Fruit fly (Drosophila melanogaster) whole organism: ENCODE results near the gene CG4020.

ENCODE experiments used
- CG8478 ChIP-seq: fragments of >200 bp; optimal IDR thresholded peaks from 2 replicates; lab custom pipeline; 2018; ENCODE audit warnings: inconsistent platforms
- Dll ChIP-seq: fragments of >200 bp; optimal IDR thresholded peaks from 2 replicates; lab custom pipeline; 2017
- EcR ChIP-seq, 2 experiments: fragments of >200 bp; optimal IDR thresholded peaks; 2 replicates each; lab custom pipeline; 2017; ENCODE audit warnings: missing biosample characterization in 2 of 2, missing genetic modification characterization in 2 of 2, missing genetic modification reagents in 2 of 2
- pan ChIP-seq: fragments of >200 bp; optimal IDR thresholded peaks from 2 replicates; lab custom pipeline; 2017
- psq ChIP-seq: fragments of >200 bp; optimal IDR thresholded peaks from 2 replicates; lab custom pipeline; 2017
- usp ChIP-seq: fragments of >200 bp; optimal IDR thresholded peaks from 2 replicates; lab custom pipeline; 2017; ENCODE audit warnings: missing biosample characterization, missing genetic modification characterization, mixed read lengths

Gene CG4020

DNA sequence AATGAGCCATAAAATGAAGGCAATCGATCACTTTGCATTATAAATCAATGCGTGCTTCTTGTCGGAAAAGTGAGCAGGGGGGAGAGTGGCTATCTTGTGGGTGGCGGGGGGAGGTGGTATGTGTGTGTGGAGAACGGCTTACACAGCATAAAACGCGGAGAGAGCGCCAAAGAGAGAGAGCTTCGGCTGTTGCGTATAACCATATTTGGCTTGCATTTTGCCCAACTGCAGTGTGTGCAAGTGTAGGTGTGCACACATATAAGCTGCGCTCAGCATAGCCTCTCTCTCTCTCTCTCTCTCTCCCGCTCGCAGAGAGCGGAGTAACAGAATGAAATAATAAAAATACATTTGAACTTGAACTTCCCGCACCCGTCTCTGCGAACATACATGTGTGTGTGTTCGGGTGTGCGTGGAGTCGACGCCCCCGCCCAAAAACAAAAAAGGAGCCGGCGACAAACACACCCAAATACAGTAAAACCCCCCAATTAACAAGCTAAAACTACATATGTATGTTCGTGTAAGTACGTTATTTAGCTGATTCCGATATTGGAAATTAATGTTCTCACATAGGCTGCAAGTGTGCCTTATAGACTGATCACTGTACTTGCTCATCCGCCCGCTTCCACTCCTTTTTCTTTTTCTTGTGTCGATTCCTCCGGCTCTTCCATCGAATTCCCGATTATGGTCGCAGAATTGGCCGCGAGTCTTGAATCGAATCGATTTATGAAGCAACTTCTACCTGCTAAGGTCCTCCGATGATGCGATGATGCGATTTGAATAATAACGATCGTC lies 18.6 kb upstream of the CG4020 start:
- TF ChIP-seq CG8478 (lab: Kevin White, UChicago), result no peak
- peak; percentile 51 to 83 for TF ChIP-seq EcR (GFP tag; optimal IDR thresholded peaks at IDR 0.05; lab: Kevin White, UChicago)

DNA sequence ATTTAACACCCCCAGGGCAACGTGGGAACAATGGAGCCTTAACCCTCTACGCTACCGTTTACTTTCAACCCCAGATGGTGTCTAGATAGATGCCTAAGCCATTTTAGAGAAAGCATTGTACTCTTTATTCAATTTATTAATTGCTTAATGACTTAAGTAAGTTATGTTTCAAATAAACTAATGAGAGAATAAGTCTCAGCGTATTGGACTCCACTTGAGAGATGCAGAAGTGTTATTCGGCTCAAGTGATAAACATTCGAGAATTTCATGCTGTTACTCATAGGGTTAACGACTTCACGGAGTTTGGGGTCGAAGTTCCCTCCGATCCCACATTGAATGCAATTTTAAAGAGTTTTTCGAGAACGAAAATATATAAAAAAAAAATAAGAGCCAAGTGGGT lies 17.3 kb upstream of the CG4020 start:
- TF ChIP-seq CG8478 (lab: Kevin White, UChicago), result no peak
- no peak for TF ChIP-seq pan (lab: Kevin White, UChicago)
- TF ChIP-seq psq (lab: Kevin White, UChicago), result no peak
- no peak for TF ChIP-seq usp (GFP tag; lab: Kevin White, UChicago)
- no peak for TF ChIP-seq EcR (GFP tag; optimal IDR thresholded peaks at IDR 0.05; lab: Kevin White, UChicago)
- no peak for TF ChIP-seq Dll (lab: Kevin White, UChicago)

DNA sequence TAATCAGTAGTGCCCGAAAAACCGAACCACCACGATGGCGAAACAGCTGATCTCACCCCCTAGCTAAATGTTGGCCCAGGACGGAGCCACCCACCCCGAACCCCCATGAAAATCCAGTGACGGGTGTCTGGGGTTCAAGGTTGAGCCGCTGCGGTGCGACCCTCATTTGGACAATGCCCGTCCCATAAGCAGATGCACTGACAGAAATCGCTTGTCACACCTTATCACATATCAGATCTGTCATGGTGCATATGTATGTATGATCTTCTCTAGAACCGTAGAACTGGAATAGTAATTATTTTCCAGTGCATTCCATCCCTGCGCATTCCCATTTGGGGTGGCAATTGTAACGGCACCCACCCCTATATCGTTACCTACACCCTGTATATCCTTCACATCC lies 16.6 kb upstream of the CG4020 start:
- TF ChIP-seq EcR (GFP tag; optimal IDR thresholded peaks at IDR 0.05; lab: Kevin White, UChicago) (no peak), usp (GFP tag; lab: Kevin White, UChicago) (no peak), psq (lab: Kevin White, UChicago) (no peak), pan (lab: Kevin White, UChicago) (no peak), Dll (lab: Kevin White, UChicago) (no peak), CG8478 (lab: Kevin White, UChicago) (no peak)

DNA sequence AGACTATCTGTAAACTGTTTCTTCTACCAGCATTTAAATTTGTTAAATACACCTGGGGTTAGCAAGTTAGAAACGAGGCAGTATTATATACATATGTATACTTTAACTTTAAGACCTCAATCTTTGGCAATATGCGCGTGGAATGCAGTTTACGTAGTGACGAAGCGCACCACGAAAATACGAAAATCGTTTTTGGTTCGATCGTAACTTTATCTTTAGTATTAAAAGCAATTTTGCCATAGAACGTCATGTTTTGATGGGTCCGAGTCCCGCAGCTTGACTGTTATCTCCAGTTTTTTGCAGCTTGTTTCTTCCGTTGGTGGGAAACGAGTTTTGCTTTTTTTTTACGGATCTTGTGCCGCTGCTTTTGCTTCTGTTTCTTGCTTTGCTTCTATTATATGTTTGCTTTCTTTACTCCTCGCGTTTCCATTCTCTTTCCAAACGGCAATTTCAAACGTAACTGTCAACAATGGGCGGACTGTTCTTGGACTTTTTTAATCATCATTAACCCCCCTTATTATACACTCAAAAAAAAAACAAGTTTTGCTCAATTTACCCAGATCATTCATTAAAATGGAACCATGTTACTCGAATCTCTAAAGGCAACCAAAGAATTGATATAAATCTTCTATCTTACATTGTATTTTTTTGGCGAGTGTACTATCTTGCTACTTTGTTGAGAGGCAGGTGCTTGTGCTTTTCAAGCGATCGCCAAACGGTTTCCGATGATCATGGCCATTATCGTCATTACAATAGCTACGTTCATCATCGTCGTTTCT lies 13.7 kb upstream of the CG4020 start:
- TF ChIP-seq EcR (GFP tag; optimal IDR thresholded peaks at IDR 0.05; lab: Kevin White, UChicago) (no peak), Dll (lab: Kevin White, UChicago) (no peak), CG8478 (lab: Kevin White, UChicago) (no peak)

DNA sequence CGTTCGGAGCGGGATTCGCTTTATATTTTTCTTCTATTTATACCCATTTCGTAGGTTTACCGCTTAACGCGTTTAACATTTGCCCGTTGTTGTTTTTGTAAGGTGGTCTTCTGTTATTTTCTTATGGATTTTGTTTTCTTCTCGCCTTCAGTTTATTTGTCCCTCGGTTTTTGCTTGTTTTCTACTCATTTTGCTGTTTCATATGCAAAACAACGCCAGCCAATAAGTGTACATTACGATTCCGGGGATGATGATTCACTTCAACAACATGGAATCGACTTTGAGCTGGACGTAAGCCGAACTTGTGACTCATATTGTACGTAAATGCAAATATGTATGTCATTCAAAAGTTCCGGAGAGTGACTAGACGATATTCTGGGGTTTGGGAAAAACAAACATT lies 13.0 kb upstream of the CG4020 start:
- TF ChIP-seq CG8478 (lab: Kevin White, UChicago) (no peak), EcR (GFP tag; optimal IDR thresholded peaks at IDR 0.05; lab: Kevin White, UChicago) (no peak), Dll (lab: Kevin White, UChicago) (no peak), pan (lab: Kevin White, UChicago) (no peak), psq (lab: Kevin White, UChicago) (no peak), usp (GFP tag; lab: Kevin White, UChicago) (no peak)

dm6 chrX:5893165-5893564 lies 12.4 kb upstream of the CG4020 start:
- TF ChIP-seq EcR (GFP tag; optimal IDR thresholded peaks at IDR 0.05; lab: Kevin White, UChicago) (no peak), usp (GFP tag; lab: Kevin White, UChicago) (no peak), psq (lab: Kevin White, UChicago) (no peak), pan (lab: Kevin White, UChicago) (no peak), Dll (lab: Kevin White, UChicago) (no peak), CG8478 (lab: Kevin White, UChicago) (no peak)

DNA sequence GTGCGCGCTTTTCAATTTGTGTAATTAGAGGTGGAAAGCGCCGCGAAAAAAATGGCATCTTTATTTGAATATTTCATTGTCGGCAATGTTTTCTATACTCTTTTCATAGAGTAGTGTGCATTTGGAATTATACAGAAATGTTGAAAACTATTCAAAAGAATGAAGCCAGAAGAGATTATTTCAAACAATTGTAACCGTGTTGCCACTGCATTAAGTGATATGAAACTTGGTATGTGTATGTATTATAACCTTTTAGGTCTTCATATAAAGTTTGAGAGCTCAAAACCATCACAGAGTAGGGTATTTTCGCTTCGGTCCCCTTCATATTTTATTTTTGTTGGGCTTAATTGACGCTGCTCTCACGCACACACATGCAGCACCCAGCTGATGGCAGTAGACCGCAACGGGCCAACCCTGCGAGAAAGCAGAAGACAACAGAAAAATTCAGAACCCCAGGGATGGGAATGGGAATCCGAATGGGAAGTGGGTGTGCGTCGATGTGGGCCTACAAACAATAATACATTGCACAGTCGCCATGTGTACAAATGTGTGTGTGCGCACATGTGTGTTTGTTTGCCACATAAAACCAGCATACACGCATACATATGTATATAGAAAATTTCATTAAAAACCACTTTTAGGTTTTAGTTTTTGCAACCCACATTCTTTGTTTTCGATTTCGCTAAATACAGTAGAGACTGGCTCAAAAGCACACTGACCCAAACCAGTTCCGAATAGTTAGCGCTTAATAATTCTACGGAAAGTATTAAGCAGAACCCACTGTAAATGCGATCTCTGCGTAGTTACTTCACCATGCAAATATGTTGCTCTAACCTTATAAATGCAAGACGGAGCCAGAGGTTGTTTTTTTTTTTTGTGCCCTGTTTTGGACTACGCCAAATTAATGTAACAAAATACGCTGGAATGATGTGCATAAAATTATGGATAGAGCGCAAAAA lies 10.7 kb upstream of the CG4020 start:
- TF ChIP-seq CG8478 (lab: Kevin White, UChicago) (no peak), usp (GFP tag; lab: Kevin White, UChicago) (no peak), psq (lab: Kevin White, UChicago) (no peak), Dll (lab: Kevin White, UChicago) (no peak), pan (lab: Kevin White, UChicago) (no peak), EcR (GFP tag; optimal IDR thresholded peaks at IDR 0.05; lab: Kevin White, UChicago) (no peak)

- TF ChIP-seq CG8478 (lab: Kevin White, UChicago) (no peak), usp (GFP tag; lab: Kevin White, UChicago) (no peak)
Measured at dm6 chrX:5895821-5896550, 9.6 kb upstream of the CG4020 start.

- TF ChIP-seq pan (lab: Kevin White, UChicago), result no peak
- no peak for TF ChIP-seq Dll (lab: Kevin White, UChicago)
- no peak for TF ChIP-seq psq (lab: Kevin White, UChicago)
- no peak for TF ChIP-seq CG8478 (lab: Kevin White, UChicago)
- no peak for TF ChIP-seq usp (GFP tag; lab: Kevin White, UChicago)
- no peak for TF ChIP-seq EcR (GFP tag; optimal IDR thresholded peaks at IDR 0.05; lab: Kevin White, UChicago)
Measured at dm6 chrX:5896809-5897700, 8.5 kb upstream of the CG4020 start.
